Worm (Caenorhabditis elegans) whole organism, young adult: Measurements from ENCODE around the gene zyg-9.

ENCODE experiments used
- B0019.2 ChIP-seq: fragments of 200-800 bp; sonication (Bioruptor generic); conservative IDR thresholded peaks from 2 replicates; pipeline ENCODE4 v1.3.6; 2022; ENCODE audit warnings: missing genetic modification reagents, missing genetic modification characterization, missing compliant biosample characterization
- B0261.1 ChIP-seq: sonication (generic microtip); optimal IDR thresholded peaks from 2 replicates; lab custom pipeline; 2016; ENCODE audit warnings: mild to moderate bottlenecking, missing genetic modification characterization, moderate library complexity, missing compliant biosample characterization
- B0336.3 ChIP-seq: fragments of 200-800 bp; sonication (Bioruptor generic); IDR thresholded peaks from 2 replicates; pipeline ENCODE4 v1.3.6; 2022; ENCODE audit warnings: missing genetic modification characterization, missing compliant biosample characterization
- D2030.7 ChIP-seq: fragments of 200-800 bp; sonication (Bioruptor generic); IDR thresholded peaks from 2 replicates; pipeline ENCODE4 v1.3.6; 2022; ENCODE audit warnings: missing genetic modification reagents, missing genetic modification characterization, missing compliant biosample characterization
- F10E7.11 ChIP-seq: sonication (generic microtip); optimal IDR thresholded peaks from 2 replicates; lab custom pipeline; 2017; ENCODE audit warnings: mild to moderate bottlenecking, missing genetic modification characterization, moderate library complexity, missing compliant biosample characterization
- F33H1.4 ChIP-seq: fragments of 200-800 bp; sonication (Bioruptor generic); IDR thresholded peaks from 2 replicates; pipeline ENCODE4 v1.3.6; 2022; ENCODE audit warnings: missing genetic modification reagents, missing genetic modification characterization, missing compliant biosample characterization
- F57A8.1 ChIP-seq: fragments of 200-800 bp; sonication (Bioruptor generic); optimal IDR thresholded peaks from 2 replicates; lab custom pipeline; 2018; ENCODE audit warnings: mild to moderate bottlenecking, missing genetic modification characterization, moderate library complexity, missing compliant biosample characterization
- K11D2.4 ChIP-seq: fragments of 200-800 bp; sonication (Bioruptor generic); IDR thresholded peaks from 2 replicates; pipeline ENCODE4 v1.3.6; 2022; ENCODE audit warnings: missing genetic modification reagents, missing genetic modification characterization, missing compliant biosample characterization
- T26A5.8 ChIP-seq: sonication (generic microtip); optimal IDR thresholded peaks from 2 replicates; lab custom pipeline; 2016; ENCODE audit warnings: missing genetic modification characterization, missing compliant biosample characterization
- Y53F4B.3 ChIP-seq: fragments of 200-800 bp; sonication (Bioruptor generic); IDR thresholded peaks from 2 replicates; pipeline ENCODE4 v1.3.6; 2022; ENCODE audit warnings: missing genetic modification reagents, missing genetic modification characterization, missing compliant biosample characterization
- Y67H2A.10 ChIP-seq: fragments of 200-800 bp; sonication (Bioruptor generic); conservative IDR thresholded peaks from 2 replicates; pipeline ENCODE4 v1.3.6; 2022; ENCODE audit warnings: missing genetic modification reagents, missing genetic modification characterization, missing compliant biosample characterization
- Y79H2A.3 ChIP-seq: fragments of 200-800 bp; sonication (Bioruptor generic); conservative IDR thresholded peaks from 2 replicates; pipeline ENCODE4 v1.3.6; 2022; ENCODE audit warnings: missing genetic modification reagents, missing genetic modification characterization, missing compliant biosample characterization
- ama-1 ChIP-seq, 3 experiments: fragments of 150-350 bp in 1 of 3; sonication (generic microtip) in 2 of 3; optimal IDR thresholded peaks; 2 replicates each; lab custom pipeline; 2014 to 2018; ENCODE audit warnings: missing biosample characterization in 2 of 3, missing genetic modification characterization in 2 of 3, missing genetic modification reagents in 2 of 3
- aptf-3 ChIP-seq: fragments of 200-800 bp; sonication (Bioruptor generic); IDR thresholded peaks from 2 replicates; pipeline ENCODE4 v1.3.6; 2022; ENCODE audit warnings: missing genetic modification characterization, missing compliant biosample characterization
- ccch-3 ChIP-seq: fragments of 200-800 bp; sonication (Bioruptor generic); optimal IDR thresholded peaks from 2 replicates; lab custom pipeline; 2018; ENCODE audit warnings: mild to moderate bottlenecking, missing genetic modification characterization, missing compliant biosample characterization
- cebp-1 ChIP-seq, 2 experiments: fragments of 200-800 bp in 1 of 2; sonication (Bioruptor generic) in 1 of 2; sonication (generic microtip) in 1 of 2; IDR thresholded peaks in 1 of 2; optimal IDR thresholded peaks in 1 of 2; 2 replicates each; pipeline versions ENCODE4 v1.3.6 to Lab custom; 2017 to 2022; ENCODE audit warnings: missing compliant biosample characterization in 2 of 2, missing genetic modification characterization in 2 of 2, mild to moderate bottlenecking in 1 of 2, missing genetic modification reagents in 1 of 2, moderate library complexity in 1 of 2
- ceh-40 ChIP-seq: fragments of 200-800 bp; sonication (Bioruptor generic); IDR thresholded peaks from 2 replicates; pipeline ENCODE4 v1.3.6; 2022; ENCODE audit warnings: missing genetic modification characterization, missing compliant biosample characterization
- ceh-79 ChIP-seq: sonication (generic microtip); optimal IDR thresholded peaks from 2 replicates; lab custom pipeline; 2017; ENCODE audit warnings: mild to moderate bottlenecking, missing genetic modification characterization, missing compliant biosample characterization
- ceh-91 ChIP-seq: fragments of 200-800 bp; sonication (Bioruptor generic); IDR thresholded peaks from 2 replicates; pipeline ENCODE4 v1.3.6; 2022; ENCODE audit warnings: missing genetic modification reagents, missing genetic modification characterization, missing compliant biosample characterization
- chd-7 ChIP-seq: sonication (generic microtip); optimal IDR thresholded peaks from 2 replicates; lab custom pipeline; 2016; ENCODE audit warnings: mild to moderate bottlenecking, missing genetic modification characterization, moderate library complexity, missing compliant biosample characterization
- dpff-1 ChIP-seq: sonication (generic microtip); optimal IDR thresholded peaks from 2 replicates; lab custom pipeline; 2017; ENCODE audit warnings: mild to moderate bottlenecking, missing genetic modification characterization, missing compliant biosample characterization
- egl-18 ChIP-seq: fragments of 200-800 bp; sonication (Bioruptor generic); IDR thresholded peaks from 2 replicates; pipeline ENCODE4 v1.3.6; 2022; ENCODE audit warnings: missing genetic modification reagents, missing genetic modification characterization, missing compliant biosample characterization
- egl-44 ChIP-seq: fragments of 200-800 bp; sonication (Bioruptor generic); IDR thresholded peaks from 2 replicates; pipeline ENCODE4 v1.3.6; 2022; ENCODE audit warnings: missing genetic modification reagents, missing genetic modification characterization, missing compliant biosample characterization
- fkh-3 ChIP-seq: sonication (generic microtip); optimal IDR thresholded peaks from 2 replicates; lab custom pipeline; 2016; ENCODE audit warnings: mild to moderate bottlenecking, missing genetic modification characterization, missing compliant biosample characterization
- gei-17 ChIP-seq: fragments of 200-800 bp; sonication (Bioruptor generic); optimal IDR thresholded peaks from 2 replicates; lab custom pipeline; 2018; ENCODE audit warnings: mild to moderate bottlenecking, missing genetic modification characterization, missing compliant biosample characterization
- hmg-1.2 ChIP-seq: fragments of 200-800 bp; sonication (Bioruptor generic); IDR thresholded peaks from 2 replicates; pipeline ENCODE4 v1.3.6; 2022; ENCODE audit warnings: missing genetic modification reagents, missing genetic modification characterization, missing compliant biosample characterization
- lin-26 ChIP-seq: fragments of 200-800 bp; sonication (Bioruptor generic); IDR thresholded peaks from 2 replicates; pipeline ENCODE4 v1.3.6; 2022; ENCODE audit warnings: missing genetic modification reagents, missing genetic modification characterization, missing compliant biosample characterization
- lin-40 ChIP-seq: sonication (generic microtip); optimal IDR thresholded peaks from 2 replicates; lab custom pipeline; 2016; ENCODE audit warnings: missing genetic modification characterization, mild to moderate bottlenecking, missing compliant biosample characterization, missing genotype, missing genetic modification reagents
- lsy-27 ChIP-seq: sonication (generic microtip); optimal IDR thresholded peaks from 2 replicates; lab custom pipeline; 2017; ENCODE audit warnings: missing genetic modification characterization, mild to moderate bottlenecking, missing compliant biosample characterization, antibody characterized with exemption, missing genotype, borderline replicate concordance; ENCODE audit not compliant: insufficient read depth
- madf-3 ChIP-seq: fragments of 200-800 bp; sonication (Bioruptor generic); IDR thresholded peaks from 2 replicates; pipeline ENCODE4 v1.3.6; 2022; ENCODE audit warnings: missing genetic modification reagents, missing genetic modification characterization, missing compliant biosample characterization
- mcd-1 ChIP-seq: fragments of 200-800 bp; sonication (Bioruptor generic); IDR thresholded peaks from 2 replicates; pipeline ENCODE4 v1.3.6; 2022; ENCODE audit warnings: missing genetic modification reagents, missing genetic modification characterization, missing compliant biosample characterization
- mel-28 ChIP-seq: sonication (generic microtip); optimal IDR thresholded peaks from 2 replicates; lab custom pipeline; 2016; ENCODE audit warnings: borderline replicate concordance, mild to moderate bottlenecking, missing genetic modification characterization, missing compliant biosample characterization
- mes-4 ChIP-seq: sonication (generic microtip); optimal IDR thresholded peaks from 2 replicates; lab custom pipeline; 2016; ENCODE audit warnings: missing genotype, missing genetic modification characterization, missing compliant biosample characterization
- nfyb-1 ChIP-seq: fragments of 200-800 bp; sonication (Bioruptor generic); IDR thresholded peaks from 2 replicates; pipeline ENCODE4 v1.3.6; 2022; ENCODE audit warnings: missing genetic modification reagents, missing genetic modification characterization, missing compliant biosample characterization
- nhr-27 ChIP-seq: fragments of 200-800 bp; sonication (Bioruptor generic); optimal IDR thresholded peaks from 2 replicates; lab custom pipeline; 2018; ENCODE audit warnings: mild to moderate bottlenecking, missing genetic modification characterization, moderate library complexity, missing compliant biosample characterization
- nhr-80 ChIP-seq: sonication (generic microtip); optimal IDR thresholded peaks from 2 replicates; lab custom pipeline; 2016; ENCODE audit warnings: missing genetic modification characterization, missing compliant biosample characterization
- pbrm-1 ChIP-seq: fragments of 200-800 bp; sonication (Bioruptor generic); IDR thresholded peaks from 2 replicates; pipeline ENCODE4 v1.3.6; 2022; ENCODE audit warnings: missing genetic modification reagents, missing genetic modification characterization, missing compliant biosample characterization
- rcor-1 ChIP-seq: fragments of 200-800 bp; sonication (Bioruptor generic); IDR thresholded peaks from 2 replicates; pipeline ENCODE4 v1.3.6; 2022; ENCODE audit warnings: missing genetic modification reagents, missing genetic modification characterization, missing compliant biosample characterization
- rec-8 ChIP-seq, 2 experiments: sonication (generic microtip); optimal IDR thresholded peaks; 2 replicates each; lab custom pipeline; 2016; ENCODE audit warnings: mild to moderate bottlenecking in 2 of 2, missing genetic modification characterization in 2 of 2, missing genetic modification reagents in 2 of 2, missing genotype in 2 of 2, missing biosample characterization in 1 of 2, missing compliant biosample characterization in 1 of 2, moderate library complexity in 1 of 2
- rpc-1 ChIP-seq, 2 experiments: fragments of 150-350 bp in 1 of 2; sonication (generic microtip) in 1 of 2; optimal IDR thresholded peaks; 2 replicates each; lab custom pipeline; 2014 to 2018; ENCODE audit warnings: missing biosample characterization in 1 of 2, missing genetic modification characterization in 1 of 2, missing genetic modification reagents in 1 of 2, missing genotype in 1 of 2
- sdz-38 ChIP-seq: sonication (generic microtip); optimal IDR thresholded peaks from 2 replicates; lab custom pipeline; 2016; ENCODE audit warnings: missing genotype, missing genetic modification characterization, missing compliant biosample characterization
- somi-1 ChIP-seq: fragments of 200-800 bp; sonication (Bioruptor generic); optimal IDR thresholded peaks from 2 replicates; lab custom pipeline; 2018; ENCODE audit warnings: mild to moderate bottlenecking, missing genetic modification characterization, missing compliant biosample characterization
- tbp1 ChIP-seq: fragments of 200-800 bp; sonication (Bioruptor generic); optimal IDR thresholded peaks from 2 replicates; lab custom pipeline; 2018; ENCODE audit warnings: mild to moderate bottlenecking, missing genetic modification characterization, missing compliant biosample characterization
- tbx-9 ChIP-seq: sonication (generic microtip); optimal IDR thresholded peaks from 2 replicates; lab custom pipeline; 2016; ENCODE audit warnings: borderline replicate concordance, missing genetic modification characterization, inconsistent platforms, missing compliant biosample characterization
- tlf-1 ChIP-seq: fragments of 200-800 bp; sonication (Bioruptor generic); optimal IDR thresholded peaks from 2 replicates; lab custom pipeline; 2018; ENCODE audit warnings: mild to moderate bottlenecking, missing genetic modification characterization, missing compliant biosample characterization
- ztf-22 ChIP-seq: fragments of 200-800 bp; sonication (Bioruptor generic); optimal IDR thresholded peaks from 2 replicates; lab custom pipeline; 2018; ENCODE audit warnings: mild to moderate bottlenecking, missing genetic modification characterization, moderate library complexity, missing compliant biosample characterization
- ztf-26 ChIP-seq: sonication (generic microtip); optimal IDR thresholded peaks from 2 replicates; lab custom pipeline; 2017; ENCODE audit warnings: missing genetic modification characterization, missing compliant biosample characterization

Gene zyg-9

ce11 chrII:8441519-8441918, 16.1 kb upstream of the zyg-9 start (continued):
- TF ChIP-seq ccch-3 (GFP tag; lab: Kevin White, UChicago) (no peak), B0019.2 (no peak), madf-3 (GFP tag; lab: Robert Waterston, UW) (0 out of 2 replicates have a peak, but pooled peaks have one; percentile 74), fkh-3 (peak; percentile 76), rec-8 (tag; optimal IDR thresholded peaks at IDR 0.05; lab: Kevin White, UChicago) (peak; percentile 80 to 92), nhr-27 (tag; lab: Kevin White, UChicago) (peak; percentile 95), nhr-80 (tag; lab: Kevin White, UChicago) (peak; percentile 14), ama-1 (optimal IDR thresholded peaks at IDR 0.05; lab: Kevin White, UChicago) (no peak), ama-1 (GFP tag; optimal IDR thresholded peaks at IDR 0.05; lab: Kevin White, UChicago) (peak; percentile 87 to 91), sdz-38 (tag; lab: Kevin White, UChicago) (peak; percentile 27), ceh-79 (tag; lab: Kevin White, UChicago) (peak; percentile 87), Y53F4B.3 (GFP tag; lab: Robert Waterston, UW) (no peak), F57A8.1 (GFP tag; lab: Kevin White, UChicago) (peak; percentile 83), D2030.7 (no peak), gei-17 (GFP tag; lab: Kevin White, UChicago) (no peak), pbrm-1 (peak; percentile 63), mcd-1 (GFP tag; lab: Robert Waterston, UW) (peak; percentile 53; the same call in 1 of the 2 replicates), mel-28 (tag; lab: Kevin White, UChicago) (no peak), ztf-22 (GFP tag; lab: Kevin White, UChicago) (peak; percentile 45), chd-7 (peak; percentile 61), F33H1.4 (peak; percentile 49), dpff-1 (tag; lab: Kevin White, UChicago) (peak; percentile 87), K11D2.4 (GFP tag; lab: Robert Waterston, UW) (0 out of 2 replicates have a peak, but pooled peaks have one; percentile 37), lin-40 (tag; lab: Kevin White, UChicago) (no peak), B0261.1 (tag; lab: Kevin White, UChicago) (peak; percentile 75), hmg-1.2 (GFP tag; lab: Robert Waterston, UW) (peak; percentile 73), tbp1 (GFP tag; lab: Kevin White, UChicago) (peak; percentile 94), B0336.3 (GFP tag; lab: Robert Waterston, UW) (no peak), somi-1 (GFP tag; lab: Kevin White, UChicago) (peak; percentile 46), F10E7.11 (tag; lab: Kevin White, UChicago) (peak; percentile 90), egl-44 (GFP tag; lab: Robert Waterston, UW) (peak; percentile 84), Y67H2A.10 (no peak), rpc-1 (optimal IDR thresholded peaks at IDR 0.05; lab: Kevin White, UChicago) (peak; percentile 97), rpc-1 (tag; optimal IDR thresholded peaks at IDR 0.05; lab: Kevin White, UChicago) (peak; percentile 99), lin-26 (GFP tag; lab: Robert Waterston, UW) (peak; percentile 98), nfyb-1 (peak; percentile 61), tlf-1 (GFP tag; lab: Kevin White, UChicago) (peak; percentile 41), tbx-9 (tag; lab: Kevin White, UChicago) (peak; percentile 95), ceh-40 (GFP tag; lab: Robert Waterston, UW) (peak; percentile 76), T26A5.8 (tag; lab: Kevin White, UChicago) (peak; percentile 97), cebp-1 (GFP tag; IDR thresholded peaks at IDR 0.05; lab: Robert Waterston, UW) (no peak), cebp-1 (tag; optimal IDR thresholded peaks at IDR 0.05; lab: Kevin White, UChicago) (no peak), egl-18 (GFP tag; lab: Robert Waterston, UW) (0 out of 2 replicates have a peak, but pooled peaks have one; percentile 61), lsy-27 (tag; lab: Kevin White, UChicago) (no peak), mes-4 (peak; percentile 88), aptf-3 (GFP tag; lab: Robert Waterston, UW) (peak; percentile 74; the same call in 1 of the 2 replicates), ztf-26 (tag; lab: Kevin White, UChicago) (no peak), rcor-1 (peak; percentile 73), ceh-91 (no peak), Y79H2A.3 (GFP tag; lab: Robert Waterston, UW) (0 out of 2 replicates have a peak, but pooled peaks have one; percentile 28)
